Worm (Caenorhabditis elegans): ENCODE data around the gene uda-1.

ce11 chrV:10043234-10043796 is 38.8 kb downstream of the uda-1 start, which contains the start of gene T06E8.8:
- TF ChIP-seq eyg-1 (tag; optimal IDR thresholded peaks at IDR 0.05) (no peak), pat-9 (tag; optimal IDR thresholded peaks at IDR 0.05) (no peak), pha-4 (tag; optimal IDR thresholded peaks at IDR 0.05) (no peak)

Measured in whole organism, late embryonic.